Fruit fly (Drosophila melanogaster) whole organism, embryonic: Measurements from ENCODE around the gene Arl5.
A peak's percentile ranks its signal among the peaks of the same experiment; 100 is the strongest.

ENCODE experiments used
- CG11456 ChIP-seq: fragments of 200-800 bp; sonication (Bioruptor generic); IDR thresholded peaks from 3 replicates; pipeline ENCODE4 v1.3.6; 2022; ENCODE audit warnings: missing biosample characterization, missing genetic modification characterization
- CG11696 ChIP-seq: fragments of 200-800 bp; sonication (Bioruptor generic); IDR thresholded peaks from 2 replicates; pipeline ENCODE4 v1.3.6; 2022; ENCODE audit warnings: missing biosample characterization, missing genetic modification characterization
- CG12104 ChIP-seq: fragments of 200-800 bp; sonication (Bioruptor generic); optimal IDR thresholded peaks from 3 replicates; lab custom pipeline; 2016; ENCODE audit warnings: missing biosample characterization, missing genetic modification characterization
- CG12155 ChIP-seq: fragments of 200-800 bp; sonication (Bioruptor generic); optimal IDR thresholded peaks from 3 replicates; lab custom pipeline; 2016; ENCODE audit warnings: missing biosample characterization, missing genetic modification characterization
- CG12236 ChIP-seq: fragments of 200-800 bp; sonication (Bioruptor generic); optimal IDR thresholded peaks from 2 replicates; lab custom pipeline; 2016; ENCODE audit warnings: missing biosample characterization, missing genetic modification characterization
- CG12299 ChIP-seq: fragments of 200-800 bp; sonication (Bioruptor generic); optimal IDR thresholded peaks from 2 replicates; lab custom pipeline; 2018; ENCODE audit warnings: missing biosample characterization, mild to moderate bottlenecking, missing genetic modification characterization
- CG14965 ChIP-seq: fragments of 200-800 bp; sonication (Bioruptor generic); optimal IDR thresholded peaks from 2 replicates; lab custom pipeline; 2016; ENCODE audit warnings: missing biosample characterization, missing genetic modification characterization, borderline replicate concordance
- CG16813 ChIP-seq: fragments of 200-800 bp; sonication (Bioruptor generic); IDR thresholded peaks from 3 replicates; pipeline ENCODE4 v1.3.6; 2022; ENCODE audit warnings: missing biosample characterization, missing genetic modification characterization; ENCODE audit not compliant: partially characterized antibody
- CG17186 ChIP-seq: fragments of 200-800 bp; sonication (Bioruptor generic); optimal IDR thresholded peaks from 3 replicates; lab custom pipeline; 2017; ENCODE audit warnings: missing biosample characterization, missing genetic modification reagents, missing genetic modification characterization
- CG17829 ChIP-seq: fragments of 200-800 bp; optimal IDR thresholded peaks from 2 replicates; lab custom pipeline; 2019; ENCODE audit warnings: missing biosample characterization, mild to moderate bottlenecking, missing genetic modification characterization, moderate library complexity
- CG30431 ChIP-seq: fragments of 200-800 bp; sonication (Bioruptor generic); optimal IDR thresholded peaks from 2 replicates; lab custom pipeline; 2017; ENCODE audit warnings: missing biosample characterization, missing genetic modification characterization
- CG34376 ChIP-seq: fragments of 200-800 bp; sonication (Bioruptor generic); optimal IDR thresholded peaks from 2 replicates; lab custom pipeline; 2018; ENCODE audit warnings: missing biosample characterization, mild to moderate bottlenecking, missing genetic modification characterization
- CG4424 ChIP-seq: fragments of 200-800 bp; sonication (Bioruptor generic); optimal IDR thresholded peaks from 3 replicates; lab custom pipeline; 2016; ENCODE audit warnings: missing biosample characterization, missing genetic modification characterization
- CG4617 ChIP-seq: fragments of 200-800 bp; sonication (Bioruptor generic); optimal IDR thresholded peaks from 3 replicates; lab custom pipeline; 2016; ENCODE audit warnings: missing biosample characterization, missing genetic modification characterization, borderline replicate concordance
- CG5245 ChIP-seq: fragments of 200-800 bp; sonication (Bioruptor generic); optimal IDR thresholded peaks from 3 replicates; lab custom pipeline; 2016; ENCODE audit warnings: missing biosample characterization, missing genetic modification characterization
- CG6254 ChIP-seq: fragments of 200-800 bp; sonication (Bioruptor generic); optimal IDR thresholded peaks from 3 replicates; lab custom pipeline; 2017; ENCODE audit warnings: mild to moderate bottlenecking, missing biosample characterization, missing genetic modification reagents, missing genetic modification characterization
- CG6813 ChIP-seq: fragments of 200-800 bp; sonication (Bioruptor generic); optimal IDR thresholded peaks from 2 replicates; lab custom pipeline; 2017; ENCODE audit warnings: missing biosample characterization, missing genetic modification characterization, mild to moderate bottlenecking, moderate library complexity, missing genetic modification reagents
- CG8359 ChIP-seq: fragments of 200-800 bp; sonication (Bioruptor generic); optimal IDR thresholded peaks from 2 replicates; lab custom pipeline; 2017; ENCODE audit warnings: missing biosample characterization, mild to moderate bottlenecking, missing genetic modification characterization, borderline replicate concordance
- CG9215 ChIP-seq: fragments of 200-800 bp; sonication (Bioruptor generic); IDR thresholded peaks from 2 replicates; pipeline ENCODE4 v1.3.6; 2022; ENCODE audit warnings: missing biosample characterization, missing genetic modification characterization
- Fer2 ChIP-seq: fragments of 200-800 bp; sonication (Bioruptor generic); optimal IDR thresholded peaks from 2 replicates; lab custom pipeline; 2018; ENCODE audit warnings: missing biosample characterization, mild to moderate bottlenecking, missing genetic modification characterization, moderate library complexity
- NFAT ChIP-seq: fragments of 200-800 bp; sonication (Bioruptor generic); IDR thresholded peaks from 2 replicates; pipeline ENCODE4 v1.3.6; 2022; ENCODE audit warnings: missing biosample characterization, missing genetic modification characterization
- Nf-YB ChIP-seq: fragments of 200-800 bp; sonication (Bioruptor generic); optimal IDR thresholded peaks from 3 replicates; lab custom pipeline; 2019; ENCODE audit warnings: missing biosample characterization, mild to moderate bottlenecking, missing genetic modification characterization, moderate library complexity
- NfI ChIP-seq: fragments of 200-800 bp; sonication (Bioruptor generic); optimal IDR thresholded peaks from 3 replicates; lab custom pipeline; 2018; ENCODE audit warnings: missing biosample characterization, mild to moderate bottlenecking, missing genetic modification characterization, moderate library complexity
- Pdp1 ChIP-seq, 2 experiments: fragments of 200-800 bp; sonication (Bioruptor generic); optimal IDR thresholded peaks; 3 replicates each; lab custom pipeline; 2016; ENCODE audit warnings: missing biosample characterization in 2 of 2, missing genetic modification characterization in 2 of 2, mild to moderate bottlenecking in 1 of 2, moderate library complexity in 1 of 2
- Ptx1 ChIP-seq: fragments of 200-800 bp; sonication (Bioruptor generic); IDR thresholded peaks from 2 replicates; pipeline ENCODE4 v1.3.6; 2022; ENCODE audit warnings: missing biosample characterization, missing genetic modification characterization
- Sox102F ChIP-seq: fragments of 200-800 bp; sonication (Bioruptor generic); optimal IDR thresholded peaks from 2 replicates; lab custom pipeline; 2018; ENCODE audit warnings: missing biosample characterization, mild to moderate bottlenecking, missing genetic modification characterization, moderate library complexity
- Vsx1 ChIP-seq: fragments of 200-800 bp; sonication (Bioruptor generic); optimal IDR thresholded peaks from 2 replicates; lab custom pipeline; 2017; ENCODE audit warnings: missing biosample characterization, mild to moderate bottlenecking, missing genetic modification characterization, missing genetic modification reagents
- cg ChIP-seq: fragments of 200-800 bp; sonication (Bioruptor generic); optimal IDR thresholded peaks from 3 replicates; lab custom pipeline; 2019; ENCODE audit warnings: missing biosample characterization, mild to moderate bottlenecking, missing genetic modification characterization, moderate library complexity
- corto ChIP-seq: fragments of 200-800 bp; sonication (Bioruptor generic); optimal IDR thresholded peaks from 2 replicates; lab custom pipeline; 2016; ENCODE audit warnings: missing biosample characterization, mild to moderate bottlenecking, missing genetic modification characterization, moderate library complexity
- dpn ChIP-seq, 2 experiments: fragments of 200-800 bp; sonication (Bioruptor generic); optimal IDR thresholded peaks; 3 replicates each; lab custom pipeline; 2016; ENCODE audit warnings: missing biosample characterization in 2 of 2, missing genetic modification characterization in 2 of 2
- gt ChIP-seq: fragments of 200-800 bp; sonication (Bioruptor generic); IDR thresholded peaks from 2 replicates; pipeline ENCODE4 v1.3.6; 2022; ENCODE audit warnings: missing biosample characterization, missing genetic modification characterization
- kah ChIP-seq: fragments of 200-800 bp; sonication (Bioruptor generic); optimal IDR thresholded peaks from 2 replicates; lab custom pipeline; 2018; ENCODE audit warnings: missing biosample characterization, mild to moderate bottlenecking, missing genetic modification characterization
- knrl ChIP-seq: fragments of 200-800 bp; sonication (Bioruptor generic); IDR thresholded peaks from 3 replicates; pipeline ENCODE4 v1.3.6; 2022; ENCODE audit warnings: missing biosample characterization, missing genetic modification characterization; ENCODE audit not compliant: partially characterized antibody
- mam ChIP-seq: fragments of 200-800 bp; sonication (Bioruptor generic); optimal IDR thresholded peaks from 3 replicates; lab custom pipeline; 2016; ENCODE audit warnings: missing biosample characterization, missing genetic modification characterization
- mirr ChIP-seq: fragments of 200-800 bp; sonication (Bioruptor generic); optimal IDR thresholded peaks from 3 replicates; lab custom pipeline; 2018; ENCODE audit warnings: missing biosample characterization, mild to moderate bottlenecking, missing genetic modification characterization
- nerfin-2 ChIP-seq: fragments of 200-800 bp; sonication (Bioruptor generic); IDR thresholded peaks from 2 replicates; pipeline ENCODE4 v1.3.6; 2022; ENCODE audit warnings: missing biosample characterization, missing genetic modification characterization; ENCODE audit not compliant: partially characterized antibody
- nom ChIP-seq: fragments of 200-800 bp; sonication (Bioruptor generic); optimal IDR thresholded peaks from 2 replicates; lab custom pipeline; 2017; ENCODE audit warnings: missing biosample characterization, missing genetic modification characterization, mild to moderate bottlenecking, moderate library complexity, missing genetic modification reagents
- p53 ChIP-seq: fragments of 200-800 bp; sonication (Bioruptor generic); optimal IDR thresholded peaks from 2 replicates; lab custom pipeline; 2016; ENCODE audit warnings: missing biosample characterization, missing genetic modification characterization
- peb ChIP-seq: fragments of 200-800 bp; sonication (Bioruptor generic); IDR thresholded peaks from 2 replicates; pipeline ENCODE4 v1.3.6; 2022; ENCODE audit warnings: missing biosample characterization, missing genetic modification characterization
- pita ChIP-seq: fragments of 200-800 bp; sonication (Bioruptor generic); optimal IDR thresholded peaks from 2 replicates; lab custom pipeline; 2017; ENCODE audit warnings: missing biosample characterization, mild to moderate bottlenecking, missing genetic modification characterization
- pzg ChIP-seq: fragments of 200-800 bp; sonication (Bioruptor generic); optimal IDR thresholded peaks from 3 replicates; lab custom pipeline; 2018; ENCODE audit warnings: missing biosample characterization, mild to moderate bottlenecking, missing genetic modification characterization, moderate library complexity
- salm ChIP-seq: fragments of 200-800 bp; sonication (Bioruptor generic); optimal IDR thresholded peaks from 2 replicates; lab custom pipeline; 2018; ENCODE audit warnings: missing biosample characterization, mild to moderate bottlenecking, missing genetic modification characterization
- sens ChIP-seq: fragments of 200-800 bp; sonication (Bioruptor generic); peaks from one replicate; lab custom pipeline; 2016; ENCODE audit warnings: missing biosample characterization, missing genetic modification characterization
- sim ChIP-seq: fragments of 200-800 bp; sonication (Bioruptor generic); IDR thresholded peaks from 2 replicates; pipeline ENCODE4 v1.3.6; 2022; ENCODE audit warnings: missing biosample characterization, missing genetic modification characterization
- tin ChIP-seq: fragments of 200-800 bp; sonication (Bioruptor generic); optimal IDR thresholded peaks from 3 replicates; lab custom pipeline; 2016; ENCODE audit warnings: missing biosample characterization, missing genetic modification characterization
- tll ChIP-seq, 2 experiments: fragments of 200-800 bp in 1 of 2; fragments of >200 bp in 1 of 2; sonication (Bioruptor generic) in 1 of 2; optimal IDR thresholded peaks; 2 replicates each; lab custom pipeline; 2017 to 2019; ENCODE audit warnings: missing biosample characterization in 2 of 2, missing genetic modification characterization in 2 of 2, mild to moderate bottlenecking in 1 of 2, moderate library complexity in 1 of 2
- ttk ChIP-seq: fragments of 200-800 bp; sonication (Bioruptor generic); IDR thresholded peaks from 2 replicates; pipeline ENCODE4 v2.1.2; 2022; ENCODE audit warnings: missing biosample characterization, missing genetic modification characterization
- usp ChIP-seq: fragments of >200 bp; optimal IDR thresholded peaks from 2 replicates; lab custom pipeline; 2017; ENCODE audit warnings: missing biosample characterization, missing genetic modification characterization

Gene Arl5

DNA sequence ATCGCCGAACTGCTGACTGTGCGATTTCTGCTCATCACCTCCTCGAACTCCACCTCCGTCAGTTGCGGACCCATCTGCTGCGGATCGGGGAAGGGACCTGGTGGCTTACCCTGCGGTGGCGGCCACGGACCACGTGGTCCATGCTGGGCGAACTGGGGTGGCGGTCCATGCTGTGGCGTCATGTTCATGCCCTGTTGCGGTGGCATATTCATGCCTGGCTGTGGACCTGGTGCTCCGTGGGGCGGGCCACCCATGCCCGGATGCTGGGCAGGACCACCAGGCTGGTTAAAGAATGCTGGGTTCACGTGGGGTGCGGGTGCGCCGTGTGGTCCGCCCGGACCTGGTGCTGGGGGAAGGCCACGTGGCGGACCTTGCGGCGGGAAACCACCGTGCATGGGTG is 12.7 kb upstream of the Arl5 start (continued):
- TF ChIP-seq salm (no peak), CG4617 (GFP tag; lab: Kevin White, UChicago) (no peak), CG34376 (no peak), NFAT (GFP tag; lab: Robert Waterston, UW) (peak; percentile 16; the same call in 1 of the 2 replicates), CG12155 (GFP tag; lab: Kevin White, UChicago) (no peak), CG11456 (GFP tag; lab: Robert Waterston, UW) (0 out of 3 replicates have a peak, but pooled peaks have one; percentile 46), cg (GFP tag; lab: Kevin White, UChicago) (no peak), peb (0 out of 2 replicates have a peak, but pooled peaks have one; percentile 12), CG14965 (GFP tag; lab: Kevin White, UChicago) (no peak)
- TF ChIP-seq, all 482 proteins: peak for 8

- TF ChIP-seq CG4424 (GFP tag; lab: Kevin White, UChicago) (peak; percentile 73), pzg (GFP tag; lab: Kevin White, UChicago) (peak; percentile 59), CG9215 (GFP tag; lab: Robert Waterston, UW) (no peak; the same call in 1 of the 2 replicates), Vsx1 (no peak), tll (GFP tag; optimal IDR thresholded peaks at IDR 0.05; lab: Kevin White, UChicago) (no peak), Fer2 (tag; lab: Kevin White, UChicago) (peak; percentile 60), CG11696 (no peak), CG6254 (peak; percentile 3), knrl (0 out of 3 replicates have a peak, but pooled peaks have one; percentile 23), CG12104 (GFP tag; lab: Kevin White, UChicago) (peak; percentile 75), CG16813 (GFP tag; lab: Robert Waterston, UW) (no peak), mirr (GFP tag; lab: Kevin White, UChicago) (peak; percentile 33), dpn (GFP tag; optimal IDR thresholded peaks at IDR 0.05; lab: Kevin White, UChicago) (peak; percentile 45 to 62), ttk (GFP tag; lab: Robert Waterston, UW) (no peak), CG30431 (GFP tag; lab: Kevin White, UChicago) (no peak), kah (GFP tag; lab: Kevin White, UChicago) (peak; percentile 70), CG12299 (tag; lab: Kevin White, UChicago) (peak; percentile 29), Nf-YB (peak; percentile 41), CG17829 (tag; lab: Kevin White, UChicago) (peak; percentile 55), Pdp1 (GFP tag; optimal IDR thresholded peaks at IDR 0.05; lab: Kevin White, UChicago) (peak; percentile 38 to 60), NfI (GFP tag; lab: Kevin White, UChicago) (peak; percentile 66), mam (peak; percentile 58), corto (GFP tag; lab: Kevin White, UChicago) (peak; percentile 17), CG6813 (GFP tag; lab: Kevin White, UChicago) (no peak), CG17186 (peak; percentile 36), CG12236 (GFP tag; lab: Kevin White, UChicago) (no peak), salm (peak; percentile 0), CG8359 (GFP tag; lab: Kevin White, UChicago) (no peak), gt (no peak), sens (GFP tag; lab: Kevin White, UChicago) (peak; percentile 89), sim (GFP tag; lab: Robert Waterston, UW) (no peak), p53 (no peak), nerfin-2 (GFP tag; lab: Robert Waterston, UW) (no peak), tin (GFP tag; lab: Kevin White, UChicago) (peak; percentile 69), nom (GFP tag; lab: Kevin White, UChicago) (peak; percentile 46), usp (GFP tag; lab: Kevin White, UChicago) (no peak), Ptx1 (GFP tag; lab: Robert Waterston, UW) (peak; percentile 33), Sox102F (no peak), CG5245 (GFP tag; lab: Kevin White, UChicago) (peak; percentile 35), pita (GFP tag; lab: Kevin White, UChicago) (no peak)
Measured at dm6 chr3L:8308891-8309352, 9.3 kb upstream of the Arl5 start, which contains the start of gene BI-1. Gene BI-1 (minus strand): TSS chr3L:8308941.
